Fruit fly (Drosophila melanogaster): ENCODE measurements around the gene CG7606.
A peak's percentile ranks its signal among the peaks of the same experiment; 100 is the strongest.

CG7606 gene

dm6 chr3R:17624549-17624948, 28.2 kb downstream of the CG7606 start (continued):
- no peak for TF ChIP-seq pan (optimal IDR thresholded peaks at IDR 0.05)
- no peak for TF ChIP-seq pan (GFP tag; optimal IDR thresholded peaks at IDR 0.05 in 1 of 2, IDR thresholded peaks at IDR 0.05 in 1 of 2)
- peak; percentile 68 for TF ChIP-seq CG14860 (GFP tag; IDR thresholded peaks at IDR 0.05; ENCODE audit: partially characterized antibody)
- no peak for TF ChIP-seq bab2 (GFP tag; optimal IDR thresholded peaks at IDR 0.05)
- no peak for TF ChIP-seq ara (GFP tag; IDR thresholded peaks at IDR 0.05)
- no peak for TF ChIP-seq CG2712 (tag; optimal IDR thresholded peaks at IDR 0.05)
- TF ChIP-seq CG13775 (GFP tag; optimal IDR thresholded peaks at IDR 0.05) = no peak
- no peak for TF ChIP-seq dati (GFP tag; IDR thresholded peaks at IDR 0.05)
- no peak for TF ChIP-seq CG11723 (GFP tag; optimal IDR thresholded peaks at IDR 0.05)
- no peak for TF ChIP-seq CG6683 (GFP tag; optimal IDR thresholded peaks at IDR 0.05)
- no peak for TF ChIP-seq CG10979 (tag; optimal IDR thresholded peaks at IDR 0.05)
- TF ChIP-seq CG42726 (GFP tag; IDR thresholded peaks at IDR 0.05; ENCODE audit: partially characterized antibody) = peak; percentile 69; the same call in 1 of the 2 replicates
- TF ChIP-seq hbn (GFP tag; IDR thresholded peaks at IDR 0.05; ENCODE audit: partially characterized antibody) = peak; percentile 24; the same call in 1 of the 2 replicates
- TF ChIP-seq Drgx (GFP tag; IDR thresholded peaks at IDR 0.05) = no peak
- TF ChIP-seq NFAT (GFP tag; IDR thresholded peaks at IDR 0.05) = no peak
- TF ChIP-seq Dfd (GFP tag; optimal IDR thresholded peaks at IDR 0.05) = no peak
- TF ChIP-seq H2.0 (GFP tag; IDR thresholded peaks at IDR 0.05) = no peak
- TF ChIP-seq HmgZ (tag; optimal IDR thresholded peaks at IDR 0.05) = no peak
- no peak for TF ChIP-seq CG12769 (tag; optimal IDR thresholded peaks at IDR 0.05)
- no peak for TF ChIP-seq CG8388 (GFP tag; optimal IDR thresholded peaks at IDR 0.05)
- no peak for TF ChIP-seq CG4730 (GFP tag; IDR thresholded peaks at IDR 0.05)
- no peak for TF ChIP-seq Hand (GFP tag; optimal IDR thresholded peaks at IDR 0.05)
- no peak for TF ChIP-seq klu (GFP tag; IDR thresholded peaks at IDR 0.05)
- TF ChIP-seq CG15073 (GFP tag; optimal IDR thresholded peaks at IDR 0.05) = no peak
- TF ChIP-seq gt (GFP tag; IDR thresholded peaks at IDR 0.05) = no peak
- TF ChIP-seq peb (GFP tag; IDR thresholded peaks at IDR 0.05) = no peak
- TF ChIP-seq CG13624 (GFP tag; optimal IDR thresholded peaks at IDR 0.05) = no peak
- TF ChIP-seq zf30C (GFP tag; optimal IDR thresholded peaks at IDR 0.05) = no peak
- no peak for TF ChIP-seq CG17829 (tag; optimal IDR thresholded peaks at IDR 0.05)
- no peak for TF ChIP-seq row (GFP tag; IDR thresholded peaks at IDR 0.05)
- TF ChIP-seq bsh (GFP tag; optimal IDR thresholded peaks at IDR 0.05) = no peak
- TF ChIP-seq inv (GFP tag; IDR thresholded peaks at IDR 0.05; ENCODE audit: partially characterized antibody) = peak; percentile 45; the same call in 1 of the 2 replicates
- TF ChIP-seq Xrp1 (GFP tag; IDR thresholded peaks at IDR 0.05) = no peak
- TF ChIP-seq CG7786 (GFP tag; optimal IDR thresholded peaks at IDR 0.05) = no peak
- TF ChIP-seq CG10462 (GFP tag; optimal IDR thresholded peaks at IDR 0.05) = no peak
- TF ChIP-seq fu2 (GFP tag; optimal IDR thresholded peaks at IDR 0.05) = no peak
- TF ChIP-seq z (GFP tag; IDR thresholded peaks at IDR 0.05) = no peak
- peak in 1 of 3 experiments; percentile 54 for TF ChIP-seq Stat92E (GFP tag; optimal IDR thresholded peaks at IDR 0.05)
- TF ChIP-seq CG13287 (GFP tag; IDR thresholded peaks at IDR 0.05; ENCODE audit: partially characterized antibody) = peak; percentile 55; the same call in 1 of the 2 replicates
- peak; percentile 71 for TF ChIP-seq CG7963 (GFP tag; IDR thresholded peaks at IDR 0.05; ENCODE audit: partially characterized antibody)
- TF ChIP-seq CG33557 (GFP tag; optimal IDR thresholded peaks at IDR 0.05) = no peak
- no peak for TF ChIP-seq Asciz (GFP tag; optimal IDR thresholded peaks at IDR 0.05)
- no peak for TF ChIP-seq CG4282 (GFP tag; optimal IDR thresholded peaks at IDR 0.05)
- TF ChIP-seq Sry-δ (GFP tag; optimal IDR thresholded peaks at IDR 0.05) = no peak
- TF ChIP-seq psq (GFP tag; optimal IDR thresholded peaks at IDR 0.05) = no peak
- TF ChIP-seq zfh1 (GFP tag; IDR thresholded peaks at IDR 0.05) = peak; percentile 26; the same call in 1 of the 3 replicates
- peak; percentile 66; the same call in 1 of the 2 replicates for TF ChIP-seq ato (GFP tag; IDR thresholded peaks at IDR 0.05; ENCODE audit: partially characterized antibody)
- TF ChIP-seq pho (GFP tag; optimal IDR thresholded peaks at IDR 0.05) = no peak
- 0 out of 3 replicates have a peak, but pooled peaks have one; percentile 37 for TF ChIP-seq zen2 (GFP tag; IDR thresholded peaks at IDR 0.05; ENCODE audit: partially characterized antibody)
- TF ChIP-seq Spps (tag; optimal IDR thresholded peaks at IDR 0.05) = no peak
- peak; percentile 0 for TF ChIP-seq CG4328 (GFP tag; optimal IDR thresholded peaks at IDR 0.05)
